Fruit fly (Drosophila melanogaster) S2 (cell line): Measurements from ENCODE around the gene edin.

Source experiments
- CG8478 ChIP-seq: fragments of >200 bp; optimal IDR thresholded peaks from 2 replicates; lab custom pipeline; 2018
- CTCF ChIP-seq, 2 experiments: fragments of >200 bp; optimal IDR thresholded peaks; 2 replicates each; lab custom pipeline; 2018

Gene edin

dm6 chr3L:17532898-17533700, 38.4 kb downstream of the edin start:
- TF ChIP-seq CG8478 (lab: Kevin White, UChicago) (no peak), CTCF (optimal IDR thresholded peaks at IDR 0.05; lab: Kevin White, UChicago) (no peak)

dm6 chr3L:17533745-17534144, 39.1 kb downstream of the edin start:
- no peak for TF ChIP-seq CG8478 (lab: Kevin White, UChicago)
- no peak for TF ChIP-seq CTCF (optimal IDR thresholded peaks at IDR 0.05; lab: Kevin White, UChicago)

- TF ChIP-seq CTCF (optimal IDR thresholded peaks at IDR 0.05; lab: Kevin White, UChicago) = no peak
- TF ChIP-seq CG8478 (lab: Kevin White, UChicago) = no peak
Observed at dm6 chr3L:17534396-17534795, 39.7 kb downstream of the edin start.

- TF ChIP-seq CTCF (optimal IDR thresholded peaks at IDR 0.05; lab: Kevin White, UChicago) (no peak), CG8478 (lab: Kevin White, UChicago) (no peak)
Observed at dm6 chr3L:17535768-17536167, 41.1 kb downstream of the edin start.

- TF ChIP-seq CTCF (optimal IDR thresholded peaks at IDR 0.05; lab: Kevin White, UChicago) (no peak), CG8478 (lab: Kevin White, UChicago) (no peak)
Observed at dm6 chr3L:17538250-17538649, 43.6 kb downstream of the edin start.

dm6 chr3L:17538907-17539306, 44.2 kb downstream of the edin start:
- TF ChIP-seq CTCF (optimal IDR thresholded peaks at IDR 0.05; lab: Kevin White, UChicago) = no peak
- no peak for TF ChIP-seq CG8478 (lab: Kevin White, UChicago)

- no peak for TF ChIP-seq CTCF (optimal IDR thresholded peaks at IDR 0.05; lab: Kevin White, UChicago)
- no peak for TF ChIP-seq CG8478 (lab: Kevin White, UChicago)
Observed at dm6 chr3L:17540004-17540403, 45.3 kb downstream of the edin start.
